Fruit fly (Drosophila melanogaster) whole organism, embryonic: ENCODE measurements around the gene CG42366.

Experiments used
- CG10565 ChIP-seq: fragments of 200-800 bp; sonication (Bioruptor generic); optimal IDR thresholded peaks from 3 replicates; lab custom pipeline; 2016; ENCODE audit warnings: missing biosample characterization, mild to moderate bottlenecking, missing genetic modification characterization
- CG10959 ChIP-seq: fragments of 200-800 bp; sonication (Bioruptor generic); IDR thresholded peaks from 2 replicates; pipeline ENCODE4 v1.3.6; 2022; ENCODE audit warnings: missing biosample characterization, missing genetic modification characterization
- CG11696 ChIP-seq: fragments of 200-800 bp; sonication (Bioruptor generic); IDR thresholded peaks from 2 replicates; pipeline ENCODE4 v1.3.6; 2022; ENCODE audit warnings: missing biosample characterization, missing genetic modification characterization
- CG12219 ChIP-seq: fragments of 200-800 bp; sonication (Bioruptor generic); optimal IDR thresholded peaks from 3 replicates; lab custom pipeline; 2018; ENCODE audit warnings: missing biosample characterization, mild to moderate bottlenecking, missing genetic modification characterization
- CG1233 ChIP-seq: fragments of 200-800 bp; sonication (Bioruptor generic); optimal IDR thresholded peaks from 4 replicates; lab custom pipeline; 2018; ENCODE audit warnings: missing biosample characterization, mild to moderate bottlenecking, missing genetic modification characterization
- CG12769 ChIP-seq: fragments of 200-800 bp; sonication (Bioruptor generic); optimal IDR thresholded peaks from 2 replicates; lab custom pipeline; 2019; ENCODE audit warnings: missing biosample characterization, mild to moderate bottlenecking, missing genetic modification characterization, moderate library complexity
- CG13894 ChIP-seq: fragments of 200-800 bp; sonication (Bioruptor generic); optimal IDR thresholded peaks from 3 replicates; lab custom pipeline; 2018; ENCODE audit warnings: missing biosample characterization, mild to moderate bottlenecking, missing genetic modification characterization, moderate library complexity
- CG15601 ChIP-seq: fragments of 200-800 bp; sonication (Bioruptor generic); optimal IDR thresholded peaks from 3 replicates; lab custom pipeline; 2019; ENCODE audit warnings: missing biosample characterization, mild to moderate bottlenecking, missing genetic modification characterization, moderate library complexity
- CG15696 ChIP-seq: fragments of 200-800 bp; sonication (Bioruptor generic); optimal IDR thresholded peaks from 2 replicates; lab custom pipeline; 2019; ENCODE audit warnings: missing biosample characterization, mild to moderate bottlenecking, missing genetic modification characterization, moderate library complexity
- CG1603 ChIP-seq: fragments of 200-800 bp; sonication (Bioruptor generic); optimal IDR thresholded peaks from 2 replicates; lab custom pipeline; 2019; ENCODE audit warnings: missing biosample characterization, mild to moderate bottlenecking, missing genetic modification characterization, moderate library complexity
- CG18262 ChIP-seq: fragments of 200-800 bp; optimal IDR thresholded peaks from 3 replicates; lab custom pipeline; 2019; ENCODE audit warnings: missing biosample characterization, mild to moderate bottlenecking, missing genetic modification characterization, moderate library complexity
- CG2875 ChIP-seq: fragments of 200-800 bp; sonication (Bioruptor generic); optimal IDR thresholded peaks from 2 replicates; lab custom pipeline; 2017; ENCODE audit warnings: missing biosample characterization, mild to moderate bottlenecking, missing genetic modification characterization, missing genetic modification reagents
- CG30020 ChIP-seq: fragments of 200-800 bp; optimal IDR thresholded peaks from 2 replicates; lab custom pipeline; 2019; ENCODE audit warnings: missing biosample characterization, mild to moderate bottlenecking, missing genetic modification characterization, moderate library complexity
- CG3281 ChIP-seq: fragments of 200-800 bp; sonication (Bioruptor generic); optimal IDR thresholded peaks from 3 replicates; lab custom pipeline; 2017; ENCODE audit warnings: missing biosample characterization, mild to moderate bottlenecking, missing genetic modification characterization
- CG3847 ChIP-seq: fragments of 200-800 bp; sonication (Bioruptor generic); IDR thresholded peaks from 2 replicates; pipeline ENCODE4 v1.3.6; 2022; ENCODE audit warnings: missing biosample characterization, missing genetic modification characterization
- CG3995 ChIP-seq: fragments of 200-800 bp; sonication (Bioruptor generic); optimal IDR thresholded peaks from 3 replicates; lab custom pipeline; 2016; ENCODE audit warnings: missing biosample characterization, missing genetic modification characterization
- CG6765 ChIP-seq: fragments of 200-800 bp; sonication (Bioruptor generic); optimal IDR thresholded peaks from 3 replicates; lab custom pipeline; 2017; ENCODE audit warnings: missing biosample characterization, mild to moderate bottlenecking, missing genetic modification characterization
- CG7271 ChIP-seq: fragments of 200-800 bp; sonication (Bioruptor generic); optimal IDR thresholded peaks from 2 replicates; lab custom pipeline; 2018; ENCODE audit warnings: missing biosample characterization, mild to moderate bottlenecking, missing genetic modification characterization, moderate library complexity
- CG7745 ChIP-seq: fragments of 200-800 bp; sonication (Bioruptor generic); optimal IDR thresholded peaks from 2 replicates; lab custom pipeline; 2018; ENCODE audit warnings: missing biosample characterization, mild to moderate bottlenecking, missing genetic modification characterization, moderate library complexity
- CG7839 ChIP-seq: fragments of 200-800 bp; sonication (Bioruptor generic); optimal IDR thresholded peaks from 3 replicates; lab custom pipeline; 2018; ENCODE audit warnings: missing biosample characterization, mild to moderate bottlenecking, missing genetic modification characterization, moderate library complexity
- CG8944 ChIP-seq: fragments of 200-800 bp; sonication (Bioruptor generic); optimal IDR thresholded peaks from 3 replicates; lab custom pipeline; 2016; ENCODE audit warnings: missing biosample characterization, missing genetic modification characterization
- CkIIα-i1 ChIP-seq: fragments of 200-800 bp; sonication (Bioruptor generic); IDR thresholded peaks from 2 replicates; pipeline ENCODE4 v1.3.6; 2022; ENCODE audit warnings: missing biosample characterization, missing genetic modification characterization
- D ChIP-seq, 2 experiments: fragments of 200-800 bp in 1 of 2; fragments of >200 bp in 1 of 2; sonication (Bioruptor generic) in 1 of 2; optimal IDR thresholded peaks; 2 replicates in 1 of 2; 3 replicates in 1 of 2; lab custom pipeline; 2017; ENCODE audit warnings: mild to moderate bottlenecking in 1 of 2, missing biosample characterization in 1 of 2, missing genetic modification characterization in 1 of 2, missing genetic modification reagents in 1 of 2
- Lim3 ChIP-seq: fragments of 200-800 bp; sonication (Bioruptor generic); IDR thresholded peaks from 2 replicates; pipeline ENCODE4 v1.3.6; 2022; ENCODE audit warnings: missing biosample characterization, missing genetic modification characterization
- Pdp1 ChIP-seq, 2 experiments: fragments of 200-800 bp; sonication (Bioruptor generic); optimal IDR thresholded peaks; 3 replicates each; lab custom pipeline; 2016; ENCODE audit warnings: missing biosample characterization in 2 of 2, missing genetic modification characterization in 2 of 2, mild to moderate bottlenecking in 1 of 2, moderate library complexity in 1 of 2
- Sry-β ChIP-seq: fragments of 200-800 bp; sonication (Bioruptor generic); optimal IDR thresholded peaks from 2 replicates; lab custom pipeline; 2018; ENCODE audit warnings: missing biosample characterization, mild to moderate bottlenecking, missing genetic modification characterization, moderate library complexity
- chn ChIP-seq: fragments of 200-800 bp; sonication (Bioruptor generic); optimal IDR thresholded peaks from 2 replicates; lab custom pipeline; 2016; ENCODE audit warnings: missing biosample characterization, missing genetic modification characterization
- en ChIP-seq: fragments of 200-800 bp; sonication (Bioruptor generic); optimal IDR thresholded peaks from 2 replicates; lab custom pipeline; 2016; ENCODE audit warnings: missing biosample characterization, missing genetic modification characterization
- esg ChIP-seq: fragments of 200-800 bp; sonication (Bioruptor generic); conservative IDR thresholded peaks from 2 replicates; pipeline ENCODE4 v1.3.6; 2022; ENCODE audit warnings: missing biosample characterization, missing genetic modification characterization
- fd64A ChIP-seq: fragments of 200-800 bp; sonication (Bioruptor generic); optimal IDR thresholded peaks from 3 replicates; lab custom pipeline; 2018; ENCODE audit warnings: missing biosample characterization, mild to moderate bottlenecking, missing genetic modification characterization
- gfzf ChIP-seq: fragments of 200-800 bp; sonication (Bioruptor generic); optimal IDR thresholded peaks from 2 replicates; lab custom pipeline; 2016; ENCODE audit warnings: missing biosample characterization, mild to moderate bottlenecking, missing genetic modification characterization, moderate library complexity
- gro ChIP-seq: fragments of 200-800 bp; sonication (Bioruptor generic); optimal IDR thresholded peaks from 2 replicates; lab custom pipeline; 2016; ENCODE audit warnings: missing biosample characterization, missing genetic modification characterization
- h ChIP-seq: fragments of >200 bp; optimal IDR thresholded peaks from 2 replicates; lab custom pipeline; 2017
- inv ChIP-seq: fragments of 200-800 bp; sonication (Bioruptor generic); IDR thresholded peaks from 2 replicates; pipeline ENCODE4 v1.3.6; 2022; ENCODE audit warnings: missing biosample characterization, missing genetic modification characterization; ENCODE audit not compliant: partially characterized antibody
- jumu ChIP-seq: fragments of 200-800 bp; sonication (Bioruptor generic); optimal IDR thresholded peaks from 3 replicates; lab custom pipeline; 2016; ENCODE audit warnings: missing biosample characterization, missing genetic modification characterization
- mam ChIP-seq: fragments of 200-800 bp; sonication (Bioruptor generic); optimal IDR thresholded peaks from 3 replicates; lab custom pipeline; 2016; ENCODE audit warnings: missing biosample characterization, missing genetic modification characterization
- mld ChIP-seq: fragments of 200-800 bp; sonication (Bioruptor generic); IDR thresholded peaks from 3 replicates; pipeline ENCODE4 v1.3.6; 2022; ENCODE audit warnings: missing biosample characterization, missing genetic modification characterization; ENCODE audit not compliant: partially characterized antibody
- pita ChIP-seq: fragments of 200-800 bp; sonication (Bioruptor generic); optimal IDR thresholded peaks from 2 replicates; lab custom pipeline; 2017; ENCODE audit warnings: missing biosample characterization, mild to moderate bottlenecking, missing genetic modification characterization
- pum ChIP-seq: fragments of 200-800 bp; sonication (Bioruptor generic); optimal IDR thresholded peaks from 2 replicates; lab custom pipeline; 2016; ENCODE audit warnings: missing biosample characterization, missing genetic modification characterization
- salm ChIP-seq: fragments of 200-800 bp; sonication (Bioruptor generic); optimal IDR thresholded peaks from 2 replicates; lab custom pipeline; 2018; ENCODE audit warnings: missing biosample characterization, mild to moderate bottlenecking, missing genetic modification characterization
- sd ChIP-seq: fragments of 200-800 bp; sonication (Bioruptor generic); optimal IDR thresholded peaks from 3 replicates; lab custom pipeline; 2018; ENCODE audit warnings: missing biosample characterization, mild to moderate bottlenecking, missing genetic modification characterization, moderate library complexity
- sens-2 ChIP-seq: fragments of 200-800 bp; sonication (Bioruptor generic); IDR thresholded peaks from 2 replicates; pipeline ENCODE4 v1.3.6; 2022; ENCODE audit warnings: missing biosample characterization, missing genetic modification characterization
- sima ChIP-seq: fragments of 200-800 bp; sonication (Bioruptor generic); optimal IDR thresholded peaks from 2 replicates; lab custom pipeline; 2016; ENCODE audit warnings: missing biosample characterization, missing genetic modification characterization
- ssp ChIP-seq: fragments of 200-800 bp; sonication (Bioruptor generic); IDR thresholded peaks from 2 replicates; pipeline ENCODE4 v1.3.6; 2022; ENCODE audit warnings: missing biosample characterization, missing genetic modification characterization
- tgo ChIP-seq: fragments of 200-800 bp; sonication (Bioruptor generic); IDR thresholded peaks from 3 replicates; pipeline ENCODE4 v1.3.6; 2022; ENCODE audit warnings: missing biosample characterization, missing genetic modification characterization
- tin ChIP-seq: fragments of 200-800 bp; sonication (Bioruptor generic); optimal IDR thresholded peaks from 3 replicates; lab custom pipeline; 2016; ENCODE audit warnings: missing biosample characterization, missing genetic modification characterization
- trem ChIP-seq: fragments of 200-800 bp; optimal IDR thresholded peaks from 3 replicates; lab custom pipeline; 2019; ENCODE audit warnings: missing biosample characterization, mild to moderate bottlenecking, missing genetic modification characterization, moderate library complexity
- trh ChIP-seq: fragments of 200-800 bp; sonication (Bioruptor generic); optimal IDR thresholded peaks from 2 replicates; lab custom pipeline; 2016; ENCODE audit warnings: missing biosample characterization, missing genetic modification characterization
- unc-4 ChIP-seq: fragments of 200-800 bp; sonication (Bioruptor generic); IDR thresholded peaks from 2 replicates; pipeline ENCODE4 v1.3.6; 2022; ENCODE audit warnings: missing biosample characterization, missing genetic modification characterization; ENCODE audit not compliant: partially characterized antibody
- vvl ChIP-seq: fragments of 200-800 bp; sonication (Bioruptor generic); IDR thresholded peaks from 2 replicates; pipeline ENCODE4 v1.3.6; 2022; ENCODE audit warnings: missing biosample characterization, missing genetic modification characterization

The CG42366 gene

DNA sequence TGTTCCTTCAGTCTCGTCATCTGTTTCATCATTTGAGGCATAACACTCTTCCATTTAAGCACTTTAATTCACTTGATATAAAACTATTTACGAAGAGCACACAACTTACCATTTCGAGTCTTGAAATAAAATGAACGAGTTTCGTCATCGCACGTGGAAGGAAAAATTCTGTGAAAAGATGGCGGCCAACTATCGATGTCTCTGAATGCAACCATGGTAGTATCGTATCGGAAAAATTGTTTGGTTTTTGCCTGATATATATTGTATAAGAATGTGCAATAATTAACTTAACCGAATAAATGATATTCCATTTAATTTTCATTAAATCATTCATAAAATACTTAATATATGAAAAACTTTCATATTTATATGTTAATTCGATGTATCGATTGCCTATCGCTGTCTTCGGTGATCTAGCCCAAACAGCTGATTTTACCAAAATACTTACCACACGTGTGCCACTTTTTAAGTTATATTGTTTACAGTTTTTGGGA is 30.0 kb upstream of the CG42366 start, which contains the start of gene Bka (continued):
- TF ChIP-seq ssp (GFP tag; lab: Robert Waterston, UW) (no peak), CG12219 (GFP tag; lab: Kevin White, UChicago) (peak; percentile 6), mam (GFP tag; lab: Kevin White, UChicago) (no peak), CG3281 (GFP tag; lab: Kevin White, UChicago) (peak; percentile 70), CG7271 (tag; lab: Kevin White, UChicago) (peak; percentile 34), fd64A (GFP tag; lab: Kevin White, UChicago) (peak; percentile 18), en (GFP tag; lab: Kevin White, UChicago) (no peak), trh (no peak), pum (GFP tag; lab: Kevin White, UChicago) (no peak), CG1603 (tag; lab: Kevin White, UChicago) (peak; percentile 78), chn (GFP tag; lab: Kevin White, UChicago) (no peak), inv (peak; percentile 97), sima (GFP tag; lab: Kevin White, UChicago) (no peak), sd (tag; lab: Kevin White, UChicago) (peak; percentile 88), pita (no peak), CG1233 (GFP tag; lab: Kevin White, UChicago) (peak; percentile 64), tin (no peak), CG13894 (tag; lab: Kevin White, UChicago) (peak; percentile 77), jumu (GFP tag; lab: Kevin White, UChicago) (no peak), vvl (GFP tag; lab: Robert Waterston, UW) (peak; percentile 85), CG8944 (GFP tag; lab: Kevin White, UChicago) (no peak), Sry-β (GFP tag; lab: Kevin White, UChicago) (no peak), CG10565 (no peak), CkIIα-i1 (GFP tag; lab: Robert Waterston, UW) (no peak), esg (GFP tag; lab: Robert Waterston, UW) (no peak), CG30020 (tag; lab: Kevin White, UChicago) (peak; percentile 83), CG7839 (tag; lab: Kevin White, UChicago) (peak; percentile 51), CG11696 (no peak), CG15601 (tag; lab: Kevin White, UChicago) (peak; percentile 76), CG12769 (tag; lab: Kevin White, UChicago) (peak; percentile 55), CG10959 (GFP tag; lab: Robert Waterston, UW) (no peak), CG7745 (no peak), mld (GFP tag; lab: Robert Waterston, UW) (peak; percentile 94), sens-2 (GFP tag; lab: Robert Waterston, UW) (no peak), CG2875 (peak; percentile 8), CG15696 (tag; lab: Kevin White, UChicago) (peak; percentile 25), CG6765 (peak; percentile 57), trem (tag; lab: Kevin White, UChicago) (peak; percentile 92), gro (GFP tag; lab: Kevin White, UChicago) (no peak), CG3995 (GFP tag; lab: Kevin White, UChicago) (peak; percentile 67), Lim3 (GFP tag; lab: Robert Waterston, UW) (no peak), CG18262 (tag; lab: Kevin White, UChicago) (peak; percentile 69), h (lab: Kevin White, UChicago) (no peak), gfzf (peak; percentile 18), CG3847 (GFP tag; lab: Robert Waterston, UW) (no peak; the same call in 1 of the 2 replicates), salm (tag; lab: Kevin White, UChicago) (no peak), Pdp1 (GFP tag; optimal IDR thresholded peaks at IDR 0.05; lab: Kevin White, UChicago) (peak in 1 of 2 experiments; percentile 81), D (optimal IDR thresholded peaks at IDR 0.05; lab: Kevin White, UChicago) (no peak), D (GFP tag; optimal IDR thresholded peaks at IDR 0.05; lab: Kevin White, UChicago) (no peak), tgo (GFP tag; lab: Robert Waterston, UW) (no peak), unc-4 (GFP tag; lab: Robert Waterston, UW) (peak; percentile 99)
